Worm (Caenorhabditis elegans) whole organism, early embryonic: ENCODE results near the gene icln-1.

Experiments
- B0310.2 ChIP-seq: sonication (generic microtip); optimal IDR thresholded peaks from 2 replicates; lab custom pipeline; 2016; ENCODE audit warnings: mild to moderate bottlenecking, missing genetic modification characterization, missing compliant biosample characterization
- aly-1 ChIP-seq: sonication (generic microtip); optimal IDR thresholded peaks from 2 replicates; lab custom pipeline; 2016; ENCODE audit warnings: missing genetic modification characterization, missing compliant biosample characterization
- ama-1 ChIP-seq: fragments of 150-350 bp; optimal IDR thresholded peaks from 2 replicates; lab custom pipeline; 2014
- ceh-13 ChIP-seq: fragments of 200-800 bp; sonication (Bioruptor generic); optimal IDR thresholded peaks from 2 replicates; lab custom pipeline; 2018; ENCODE audit warnings: mild to moderate bottlenecking, missing genetic modification characterization, missing compliant biosample characterization
- ceh-36 ChIP-seq: sonication (generic microtip); optimal IDR thresholded peaks from 2 replicates; lab custom pipeline; 2016; ENCODE audit warnings: missing genetic modification characterization, inconsistent platforms, missing compliant biosample characterization
- ets-7 ChIP-seq: sonication (generic microtip); optimal IDR thresholded peaks from 2 replicates; lab custom pipeline; 2016; ENCODE audit warnings: missing genotype, missing genetic modification characterization, missing compliant biosample characterization
- flt-1 ChIP-seq: fragments of 200-800 bp; sonication (Bioruptor generic); IDR thresholded peaks from 2 replicates; pipeline ENCODE4 v1.3.6; 2022; ENCODE audit warnings: missing genetic modification characterization, missing compliant biosample characterization
- hnd-1 ChIP-seq: sonication (generic microtip); optimal IDR thresholded peaks from 2 replicates; lab custom pipeline; 2016; ENCODE audit warnings: missing genetic modification characterization, missing compliant biosample characterization
- pes-1 ChIP-seq: fragments of 200-800 bp; sonication (Bioruptor generic); IDR thresholded peaks from 2 replicates; pipeline ENCODE4 v1.3.6; 2022; ENCODE audit warnings: missing genetic modification reagents, missing genetic modification characterization, missing compliant biosample characterization
- scrt-1 ChIP-seq: fragments of 200-800 bp; sonication (Bioruptor generic); IDR thresholded peaks from 2 replicates; pipeline ENCODE4 v1.3.6; 2022; ENCODE audit warnings: missing genetic modification characterization, missing compliant biosample characterization
- sea-1 ChIP-seq: fragments of 200-800 bp; sonication (Bioruptor generic); conservative IDR thresholded peaks from 2 replicates; pipeline ENCODE4 v1.3.6; 2022; ENCODE audit warnings: missing genetic modification characterization, missing compliant biosample characterization

- TF ChIP-seq ceh-13 (GFP tag; lab: Kevin White, UChicago) (no peak), ceh-36 (tag; lab: Kevin White, UChicago) (no peak), scrt-1 (GFP tag; lab: Robert Waterston, UW) (no peak), ama-1 (lab: Kevin White, UChicago) (no peak), sea-1 (GFP tag; lab: Robert Waterston, UW) (no peak), B0310.2 (no peak), pes-1 (GFP tag; lab: Robert Waterston, UW) (no peak), hnd-1 (no peak), ets-7 (tag; lab: Kevin White, UChicago) (no peak), aly-1 (tag; lab: Kevin White, UChicago) (no peak), flt-1 (no peak)
Observed at ce11 chrIV:9045252-9045651, 50.2 kb downstream of the icln-1 start, which contains the start of gene Y73F4A.1.
